Worm (Caenorhabditis elegans): ENCODE data around the gene C15H11.11.

C15H11.11 gene

ce11 chrV:14417735-14418134 is 2.4 kb downstream of the C15H11.11 start, which contains the start of the genes nxf-2 and set-31:
Gene nxf-2, minus strand, starts transcription at chrV:14417835.
Gene set-31, plus strand, starts transcription at chrV:14417903.
- TF ChIP-seq sdc-2 (tag; optimal IDR thresholded peaks at IDR 0.05) (no peak), F13H6.1 (tag; optimal IDR thresholded peaks at IDR 0.05) (no peak), gmeb-2 (tag; optimal IDR thresholded peaks at IDR 0.05) (no peak), lim-6 (tag; optimal IDR thresholded peaks at IDR 0.05) (no peak), ceh-9 (tag; optimal IDR thresholded peaks at IDR 0.05) (no peak), pha-4 (tag; optimal IDR thresholded peaks at IDR 0.05) (no peak), unc-42 (tag; optimal IDR thresholded peaks at IDR 0.05) (no peak), pag-3 (tag; optimal IDR thresholded peaks at IDR 0.05; ENCODE audit: borderline replicate concordance) (no peak), unc-3 (GFP tag; conservative IDR thresholded peaks at IDR 0.05) (no peak), unc-3 (tag; optimal IDR thresholded peaks at IDR 0.05) (no peak), hlh-6 (tag; optimal IDR thresholded peaks at IDR 0.05) (no peak)

ce11 chrV:14419855-14420254 is 4.6 kb downstream of the C15H11.11 start:
- no peak for TF ChIP-seq ceh-30 (tag; optimal IDR thresholded peaks at IDR 0.05)
- TF ChIP-seq unc-42 (tag; optimal IDR thresholded peaks at IDR 0.05), result no peak
- no peak for TF ChIP-seq sdc-2 (tag; optimal IDR thresholded peaks at IDR 0.05)
- no peak for TF ChIP-seq nfya-1 (tag; optimal IDR thresholded peaks at IDR 0.05)
- no peak for TF ChIP-seq madf-2 (tag; optimal IDR thresholded peaks at IDR 0.05)

ce11 chrV:14421325-14421724 is 6.0 kb downstream of the C15H11.11 start, which contains the start of gene dhs-22:
Gene dhs-22, minus strand, starts transcription at chrV:14421440.
- TF ChIP-seq pha-4 (tag; optimal IDR thresholded peaks at IDR 0.05), result no peak
- no peak for TF ChIP-seq ceh-34 (tag; optimal IDR thresholded peaks at IDR 0.05)
- TF ChIP-seq fax-1 (tag; optimal IDR thresholded peaks at IDR 0.05), result no peak
- TF ChIP-seq eyg-1 (tag; optimal IDR thresholded peaks at IDR 0.05), result no peak
- no peak for TF ChIP-seq K09A11.1 (tag; optimal IDR thresholded peaks at IDR 0.05; ENCODE audit: insufficient read depth)
- no peak for TF ChIP-seq ceh-45 (GFP tag; IDR thresholded peaks at IDR 0.05)
- no peak for TF ChIP-seq rnt-1 (tag; optimal IDR thresholded peaks at IDR 0.05)
- TF ChIP-seq hlh-8 (tag; optimal IDR thresholded peaks at IDR 0.05), result no peak
- no peak for TF ChIP-seq elt-2 (tag; optimal IDR thresholded peaks at IDR 0.05)
- no peak for TF ChIP-seq pqm-1 (tag; optimal IDR thresholded peaks at IDR 0.05)
- TF ChIP-seq dve-1 (tag; optimal IDR thresholded peaks at IDR 0.05), result no peak
- no peak for TF ChIP-seq pros-1 (tag; optimal IDR thresholded peaks at IDR 0.05)
- no peak for TF ChIP-seq gmeb-2 (tag; optimal IDR thresholded peaks at IDR 0.05)
- TF ChIP-seq odd-2 (tag; optimal IDR thresholded peaks at IDR 0.05), result no peak
- TF ChIP-seq pax-1 (tag; optimal IDR thresholded peaks at IDR 0.05), result no peak
- TF ChIP-seq ceh-30 (tag; optimal IDR thresholded peaks at IDR 0.05), result no peak
- TF ChIP-seq nfya-1 (tag; optimal IDR thresholded peaks at IDR 0.05), result no peak
- TF ChIP-seq F13H6.1 (tag; optimal IDR thresholded peaks at IDR 0.05), result no peak
- TF ChIP-seq unc-86 (tag; optimal IDR thresholded peaks at IDR 0.05), result no peak

- TF ChIP-seq ceh-31 (tag; optimal IDR thresholded peaks at IDR 0.05) (no peak), F13H6.1 (tag; optimal IDR thresholded peaks at IDR 0.05) (no peak), ceh-45 (GFP tag; IDR thresholded peaks at IDR 0.05) (no peak), K09A11.1 (tag; optimal IDR thresholded peaks at IDR 0.05; ENCODE audit: insufficient read depth) (no peak), fax-1 (tag; optimal IDR thresholded peaks at IDR 0.05) (no peak), npax-4 (tag; optimal IDR thresholded peaks at IDR 0.05) (no peak), pha-2 (tag; optimal IDR thresholded peaks at IDR 0.05) (no peak), fkh-10 (GFP tag; optimal IDR thresholded peaks at IDR 0.05) (no peak), sox-2 (GFP tag; IDR thresholded peaks at IDR 0.05) (no peak), nhr-11 (tag; optimal IDR thresholded peaks at IDR 0.05) (no peak), T23F11.4 (GFP tag; optimal IDR thresholded peaks at IDR 0.05) (no peak)
Measured at ce11 chrV:14422317-14422716, 7.0 kb downstream of the C15H11.11 start, which contains the start of gene pas-1. Gene pas-1, minus strand, starts transcription at chrV:14422618.

- TF ChIP-seq mec-3 (tag; optimal IDR thresholded peaks at IDR 0.05; ENCODE audit: borderline replicate concordance) (no peak), ztf-16 (tag; optimal IDR thresholded peaks at IDR 0.05) (no peak), ceh-45 (GFP tag; IDR thresholded peaks at IDR 0.05) (no peak), elt-2 (tag; optimal IDR thresholded peaks at IDR 0.05) (peak; percentile 56), syd-9 (tag; optimal IDR thresholded peaks at IDR 0.05) (no peak), pax-1 (tag; optimal IDR thresholded peaks at IDR 0.05) (no peak), ahr-1 (tag; optimal IDR thresholded peaks at IDR 0.05) (no peak), ref-2 (tag; optimal IDR thresholded peaks at IDR 0.05) (peak; percentile 50), K09A11.1 (tag; optimal IDR thresholded peaks at IDR 0.05; ENCODE audit: insufficient read depth) (no peak), C38D4.7 (GFP tag; optimal IDR thresholded peaks at IDR 0.05) (no peak), sox-2 (GFP tag; IDR thresholded peaks at IDR 0.05) (no peak), madf-2 (tag; optimal IDR thresholded peaks at IDR 0.05) (no peak), C08G9.2 (tag; optimal IDR thresholded peaks at IDR 0.05) (peak; percentile 66), fkh-10 (GFP tag; optimal IDR thresholded peaks at IDR 0.05) (no peak), hlh-30 (tag; optimal IDR thresholded peaks at IDR 0.05; ENCODE audit: insufficient read depth) (no peak), ceh-2 (tag; optimal IDR thresholded peaks at IDR 0.05) (peak; percentile 62), hlh-15 (tag; optimal IDR thresholded peaks at IDR 0.05) (no peak), ceh-9 (tag; optimal IDR thresholded peaks at IDR 0.05) (no peak)
Measured at ce11 chrV:14423268-14423667, 8.0 kb downstream of the C15H11.11 start, which contains the start of gene rpoa-12. Gene rpoa-12, minus strand, starts transcription at chrV:14423304.

All from whole organism, late embryonic.